Worm (Caenorhabditis elegans) whole organism, young adult: ENCODE data around the gene F49H12.3.

Source experiments
- pha-4 ChIP-seq: fragments of 150-350 bp; sonication (generic microtip); optimal IDR thresholded peaks from 2 replicates; lab custom pipeline; 2014; ENCODE audit warnings: missing biosample characterization, missing genetic modification reagents, missing genetic modification characterization
- snpc-1.1 ChIP-seq: sonication (generic microtip); optimal IDR thresholded peaks from 2 replicates; lab custom pipeline; 2017; ENCODE audit warnings: missing genetic modification characterization, mild to moderate bottlenecking, missing compliant biosample characterization, antibody characterized with exemption, moderate library complexity, missing genotype, missing genetic modification reagents; ENCODE audit not compliant: insufficient read depth
- snpc-1.3 ChIP-seq: sonication (generic microtip); optimal IDR thresholded peaks from 2 replicates; lab custom pipeline; 2017; ENCODE audit warnings: missing genetic modification characterization, mild to moderate bottlenecking, missing compliant biosample characterization, antibody characterized with exemption, moderate library complexity, missing genotype, missing genetic modification reagents; ENCODE audit not compliant: insufficient read depth
- ztf-26 ChIP-seq: sonication (generic microtip); optimal IDR thresholded peaks from 2 replicates; lab custom pipeline; 2017; ENCODE audit warnings: missing genetic modification characterization, missing compliant biosample characterization

- TF ChIP-seq ztf-26 (tag; lab: Kevin White, UChicago) (no peak), pha-4 (tag; lab: Kevin White, UChicago) (no peak), snpc-1.1 (no peak), snpc-1.3 (tag; lab: Kevin White, UChicago) (no peak)
Observed at ce11 chrX:2108182-2108581, 24.0 kb downstream of the F49H12.3 start.
